Worm (Caenorhabditis elegans): ENCODE results near the gene K01B6.4.

ce11 chrIII:9255801-9256200 lies 41.4 kb downstream of the K01B6.4 start:
- TF ChIP-seq unc-62 (GFP tag; optimal IDR thresholded peaks at IDR 0.05) (no peak), dpl-1 (GFP tag; optimal IDR thresholded peaks at IDR 0.05) (no peak), egl-44 (GFP tag; IDR thresholded peaks at IDR 0.05) (no peak), attf-5 (GFP tag; optimal IDR thresholded peaks at IDR 0.05) (no peak), nfya-1 (tag; optimal IDR thresholded peaks at IDR 0.05; ENCODE audit: borderline replicate concordance, insufficient read depth) (no peak), Y53G8AR.9 (GFP tag; conservative IDR thresholded peaks at IDR 0.05) (no peak), sea-2 (GFP tag; IDR thresholded peaks at IDR 0.05) (no peak), egrh-3 (GFP tag; IDR thresholded peaks at IDR 0.05) (no peak), B0035.1 (tag; optimal IDR thresholded peaks at IDR 0.05) (no peak), ztf-26 (tag; optimal IDR thresholded peaks at IDR 0.05) (no peak), F57C9.4 (tag; optimal IDR thresholded peaks at IDR 0.05) (no peak), atf-7 (tag; optimal IDR thresholded peaks at IDR 0.05) (no peak), Y56A3A.18 (GFP tag; IDR thresholded peaks at IDR 0.05) (no peak), snpc-4 (GFP tag; optimal IDR thresholded peaks at IDR 0.05) (no peak), snpc-4 (tag; optimal IDR thresholded peaks at IDR 0.05) (no peak)
